Fruit fly (Drosophila melanogaster): Measurements from ENCODE around the gene CG31248.

The CG31248 gene

DNA sequence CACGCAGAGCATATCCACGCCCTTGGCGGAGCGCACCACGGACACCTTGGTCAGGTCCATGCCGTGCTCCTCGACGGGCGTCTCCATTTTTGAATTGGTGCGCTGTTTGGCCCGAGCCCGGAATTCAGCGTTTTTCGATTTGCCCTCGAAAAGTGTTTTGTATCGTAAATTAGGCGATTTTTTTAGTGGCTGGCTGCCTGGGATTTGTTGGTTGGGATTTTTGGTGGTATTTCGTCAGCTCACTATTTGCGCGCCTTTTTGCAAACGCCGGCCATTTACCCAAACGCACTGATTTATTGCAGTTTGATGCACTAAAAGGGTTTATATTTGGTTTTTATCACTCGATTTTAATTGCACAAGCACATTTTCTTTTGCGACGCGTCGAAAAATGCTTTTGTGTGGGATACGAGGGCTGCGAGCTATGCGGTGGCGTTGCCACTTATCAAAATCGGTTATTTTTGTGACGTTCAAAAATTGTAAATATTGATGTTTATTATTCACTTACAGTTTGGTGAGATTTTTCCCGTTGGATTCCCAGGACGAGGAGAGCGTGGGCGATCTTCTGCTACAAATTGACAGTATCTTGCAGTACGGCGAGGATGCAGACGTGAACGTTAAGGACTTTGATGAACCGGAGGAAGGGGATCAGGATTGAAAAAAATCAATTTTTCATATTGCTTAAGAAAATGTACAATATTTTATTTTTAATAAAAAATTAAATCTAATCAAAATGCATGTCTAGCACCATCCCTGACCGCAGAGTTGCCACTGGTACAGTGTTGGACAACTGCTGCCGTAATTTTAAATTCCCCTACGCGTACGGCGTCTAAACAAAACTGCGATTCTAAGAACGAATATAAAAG is 21.7 kb downstream of the CG31248 start, which contains the start of the genes gfzf and Sas-4 (continued):
- TF ChIP-seq ssp (GFP tag; IDR thresholded peaks at IDR 0.05) (peak; percentile 39), schlank (tag; optimal IDR thresholded peaks at IDR 0.05) (no peak), CG2875 (GFP tag; optimal IDR thresholded peaks at IDR 0.05) (peak; percentile 40), Hmx (GFP tag; optimal IDR thresholded peaks at IDR 0.05) (no peak), CG3281 (GFP tag; optimal IDR thresholded peaks at IDR 0.05) (peak; percentile 75), CG18619 (GFP tag; optimal IDR thresholded peaks at IDR 0.05) (peak; percentile 56), CG32532 (GFP tag; IDR thresholded peaks at IDR 0.05) (peak; percentile 71; the same call in 1 of the 2 replicates), CG12236 (GFP tag; optimal IDR thresholded peaks at IDR 0.05) (no peak), CG3838 (GFP tag; optimal IDR thresholded peaks at IDR 0.05) (no peak), GATAe (GFP tag; conservative IDR thresholded peaks at IDR 0.05) (peak; percentile 47; the same call in 1 of the 2 replicates), ind (GFP tag; optimal IDR thresholded peaks at IDR 0.05) (peak; percentile 72), sens-2 (GFP tag; IDR thresholded peaks at IDR 0.05) (0 out of 2 replicates have a peak, but pooled peaks have one; percentile 35), nerfin-2 (GFP tag; IDR thresholded peaks at IDR 0.05; ENCODE audit: partially characterized antibody) (no peak), CG31224 (GFP tag; IDR thresholded peaks at IDR 0.05) (peak; percentile 59), CG17361 (GFP tag; IDR thresholded peaks at IDR 0.05) (peak; percentile 82), nerfin-1 (tag; optimal IDR thresholded peaks at IDR 0.05) (peak; percentile 82), YL-1 (GFP tag; optimal IDR thresholded peaks at IDR 0.05) (peak; percentile 65), CG6175 (GFP tag; IDR thresholded peaks at IDR 0.05) (no peak), sug (tag; optimal IDR thresholded peaks at IDR 0.05) (peak; percentile 33), HLH54F (GFP tag; optimal IDR thresholded peaks at IDR 0.05) (peak; percentile 57), pb (GFP tag; optimal IDR thresholded peaks at IDR 0.05) (no peak), cwo (GFP tag; optimal IDR thresholded peaks at IDR 0.05) (no peak), CG10274 (GFP tag; optimal IDR thresholded peaks at IDR 0.05) (peak; percentile 37), zen (tag; optimal IDR thresholded peaks at IDR 0.05) (peak; percentile 39), ab (GFP tag; optimal IDR thresholded peaks at IDR 0.05) (no peak), Poxn (GFP tag; IDR thresholded peaks at IDR 0.05) (0 out of 2 replicates have a peak, but pooled peaks have one; percentile 18), CG16779 (GFP tag; IDR thresholded peaks at IDR 0.05) (no peak), Dref (GFP tag; IDR thresholded peaks at IDR 0.05) (0 out of 2 replicates have a peak, but pooled peaks have one; percentile 32), mld (GFP tag; IDR thresholded peaks at IDR 0.05; ENCODE audit: partially characterized antibody) (no peak), slp2 (GFP tag; optimal IDR thresholded peaks at IDR 0.05) (no peak), sqz (GFP tag; optimal IDR thresholded peaks at IDR 0.05) (no peak), CG30403 (GFP tag; optimal IDR thresholded peaks at IDR 0.05) (peak; percentile 82), CG15696 (tag; optimal IDR thresholded peaks at IDR 0.05) (peak; percentile 42), CG1832 (GFP tag; optimal IDR thresholded peaks at IDR 0.05) (no peak), Dip3 (GFP tag; optimal IDR thresholded peaks at IDR 0.05) (peak; percentile 59), tna (GFP tag; IDR thresholded peaks at IDR 0.05; ENCODE audit: partially characterized antibody) (no peak), ase (GFP tag; IDR thresholded peaks at IDR 0.05) (no peak), CG18599 (GFP tag; optimal IDR thresholded peaks at IDR 0.05) (no peak), CG7839 (tag; optimal IDR thresholded peaks at IDR 0.05) (peak; percentile 54), CG14667 (GFP tag; IDR thresholded peaks at IDR 0.05) (no peak; the same call in none of the 2 replicates), Hey (tag; optimal IDR thresholded peaks at IDR 0.05) (no peak), CG8924 (tag; optimal IDR thresholded peaks at IDR 0.05) (peak; percentile 47), so (GFP tag; IDR thresholded peaks at IDR 0.05) (no peak), amos (GFP tag; IDR thresholded peaks at IDR 0.05; ENCODE audit: partially characterized antibody) (no peak), CG9609 (GFP tag; optimal IDR thresholded peaks at IDR 0.05) (peak; percentile 23), CrebB (tag; optimal IDR thresholded peaks at IDR 0.05) (no peak), CG7963 (GFP tag; IDR thresholded peaks at IDR 0.05; ENCODE audit: partially characterized antibody) (no peak), ttk (GFP tag; IDR thresholded peaks at IDR 0.05) (peak; percentile 48; the same call in 1 of the 2 replicates)

All from whole organism, embryonic.